Worm (Caenorhabditis elegans): ENCODE measurements around the gene fbxb-84.

The fbxb-84 gene

DNA sequence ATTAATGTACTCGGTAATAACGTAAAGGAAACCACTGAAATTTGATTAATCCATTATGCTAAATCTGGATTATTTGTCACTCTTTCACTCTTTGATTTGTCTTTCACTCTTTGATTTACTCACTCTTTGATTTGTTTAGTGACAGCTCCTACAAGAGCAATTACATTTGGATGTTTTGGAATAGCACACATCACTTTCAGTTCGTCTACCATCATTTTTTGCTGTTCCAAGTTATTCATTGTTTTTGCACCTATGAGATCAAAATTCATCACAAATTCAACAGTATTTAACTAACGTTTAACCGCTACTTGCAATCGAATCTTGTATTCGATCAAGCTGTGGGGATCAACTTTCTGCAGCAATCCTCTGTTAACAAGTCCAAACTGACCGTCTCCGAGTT is 2.9 kb upstream of the fbxb-84 start:
- TF ChIP-seq ceh-83 (GFP tag; optimal IDR thresholded peaks at IDR 0.05), result no peak
- TF ChIP-seq unc-120 (tag; optimal IDR thresholded peaks at IDR 0.05; ENCODE audit: poor library complexity, severe bottlenecking), result no peak
- TF ChIP-seq lin-32 (GFP tag; optimal IDR thresholded peaks at IDR 0.05), result no peak
- TF ChIP-seq elt-3 (tag; optimal IDR thresholded peaks at IDR 0.05), result no peak
- TF ChIP-seq nhr-28 (tag; optimal IDR thresholded peaks at IDR 0.05), result no peak
- TF ChIP-seq ceh-43 (GFP tag; optimal IDR thresholded peaks at IDR 0.05), result no peak
- no peak for TF ChIP-seq lin-13 (tag; optimal IDR thresholded peaks at IDR 0.05)
- TF ChIP-seq mab-5 (tag; optimal IDR thresholded peaks at IDR 0.05), result no peak
- no peak for TF ChIP-seq cnd-1 (tag; optimal IDR thresholded peaks at IDR 0.05)
- TF ChIP-seq nhr-76 (tag; optimal IDR thresholded peaks at IDR 0.05), result no peak
- no peak for TF ChIP-seq unc-39 (tag; optimal IDR thresholded peaks at IDR 0.05)
- TF ChIP-seq sem-2 (GFP tag; optimal IDR thresholded peaks at IDR 0.05), result no peak
- TF ChIP-seq nhr-237 (tag; optimal IDR thresholded peaks at IDR 0.05), result no peak
- no peak for TF ChIP-seq pha-4 (tag; optimal IDR thresholded peaks at IDR 0.05)
- TF ChIP-seq ham-2 (GFP tag; optimal IDR thresholded peaks at IDR 0.05), result no peak

- no peak for TF ChIP-seq lin-32 (GFP tag; optimal IDR thresholded peaks at IDR 0.05)
- TF ChIP-seq elt-1 (tag; optimal IDR thresholded peaks at IDR 0.05; ENCODE audit: borderline replicate concordance, insufficient read depth), result no peak
Observed at ce11 chrIII:147570-148076, 1.4 kb upstream of the fbxb-84 start, which contains the start of gene sqst-5. sqst-5 (minus strand) TSS chrIII:147620.

- TF ChIP-seq bed-3 (GFP tag; optimal IDR thresholded peaks at IDR 0.05), result no peak
- TF ChIP-seq sem-2 (GFP tag; optimal IDR thresholded peaks at IDR 0.05), result no peak
- no peak for TF ChIP-seq snpc-4 (tag; optimal IDR thresholded peaks at IDR 0.05)
- no peak for TF ChIP-seq lsy-2 (tag; optimal IDR thresholded peaks at IDR 0.05)
- TF ChIP-seq nhr-76 (tag; optimal IDR thresholded peaks at IDR 0.05), result no peak
- no peak for TF ChIP-seq unc-62 (GFP tag; optimal IDR thresholded peaks at IDR 0.05)
- no peak for TF ChIP-seq hlh-1 (tag; optimal IDR thresholded peaks at IDR 0.05)
- TF ChIP-seq tbx-8 (GFP tag; optimal IDR thresholded peaks at IDR 0.05), result no peak
- no peak for TF ChIP-seq mab-5 (tag; optimal IDR thresholded peaks at IDR 0.05)
Observed at ce11 chrIII:145078-145477, 1.2 kb downstream of the fbxb-84 start, which contains the start of the genes T17A3.12 and fbxb-83. T17A3.12 (minus strand) TSS chrIII:145178. fbxb-83 (minus strand) TSS chrIII:145211.

DNA sequence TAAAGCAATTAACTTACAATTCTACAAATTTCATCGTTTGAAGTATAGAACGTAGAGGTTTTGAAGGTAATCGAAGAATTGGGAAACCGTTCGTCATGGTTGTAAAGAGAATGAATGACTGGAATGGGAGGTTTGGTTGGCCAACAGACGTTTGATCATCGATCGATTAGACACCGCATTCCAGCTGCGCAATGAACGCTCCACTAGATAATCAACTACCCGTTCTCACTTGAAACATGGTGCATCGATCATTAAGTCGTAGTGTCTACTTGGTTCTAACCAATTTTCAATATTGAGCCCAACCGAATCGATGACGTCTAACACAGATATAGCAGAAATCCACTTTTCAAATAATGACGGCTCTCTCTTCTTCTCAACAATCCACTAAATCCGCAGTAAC is 3.1 kb downstream of the fbxb-84 start, which contains the start of gene fbxb-82:
Gene fbxb-82 (minus strand): TSS at position 101 of the 400 bp plus-strand sequence.
- TF ChIP-seq ztf-11 (tag; optimal IDR thresholded peaks at IDR 0.05), result no peak
- no peak for TF ChIP-seq unc-120 (tag; optimal IDR thresholded peaks at IDR 0.05; ENCODE audit: poor library complexity, severe bottlenecking)
- TF ChIP-seq nhr-12 (tag; optimal IDR thresholded peaks at IDR 0.05), result no peak
- no peak for TF ChIP-seq unc-39 (tag; optimal IDR thresholded peaks at IDR 0.05)
- TF ChIP-seq mep-1 (tag; optimal IDR thresholded peaks at IDR 0.05), result no peak

DNA sequence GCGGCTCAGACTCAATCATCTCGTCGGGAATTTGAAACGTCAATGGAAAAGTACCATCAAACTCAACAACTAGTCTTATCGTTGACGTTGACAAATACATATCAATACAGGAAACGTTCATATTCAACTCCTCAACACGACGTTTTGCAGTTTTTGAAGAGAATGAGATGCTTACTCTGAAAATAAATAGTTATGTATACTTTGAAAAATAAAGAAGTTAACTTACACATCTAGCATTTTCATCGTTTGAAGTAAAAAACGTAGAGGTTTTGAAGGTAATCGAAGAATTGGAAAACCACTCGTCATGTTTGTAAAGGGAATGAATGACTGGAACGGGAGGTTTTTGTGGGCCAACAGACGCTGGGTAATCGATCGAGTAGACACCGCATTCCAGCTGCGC is 5.4 kb downstream of the fbxb-84 start, which contains the start of gene fbxb-81:
Gene fbxb-81 (minus strand): TSS at position 314 of the 400 bp plus-strand sequence.
- no peak for TF ChIP-seq sptf-1 (tag; optimal IDR thresholded peaks at IDR 0.05)
- no peak for TF ChIP-seq pha-4 (tag; optimal IDR thresholded peaks at IDR 0.05)
- no peak for TF ChIP-seq nhr-2 (tag; optimal IDR thresholded peaks at IDR 0.05)
- no peak for TF ChIP-seq lin-13 (tag; optimal IDR thresholded peaks at IDR 0.05)
- no peak for TF ChIP-seq drap-1 (GFP tag; optimal IDR thresholded peaks at IDR 0.05)
- no peak for TF ChIP-seq ceh-83 (GFP tag; optimal IDR thresholded peaks at IDR 0.05)
- TF ChIP-seq mab-5 (tag; optimal IDR thresholded peaks at IDR 0.05), result no peak
- no peak for TF ChIP-seq bed-3 (GFP tag; optimal IDR thresholded peaks at IDR 0.05)
- TF ChIP-seq blmp-1 (tag; optimal IDR thresholded peaks at IDR 0.05), result no peak

- no peak for TF ChIP-seq drap-1 (GFP tag; optimal IDR thresholded peaks at IDR 0.05)
- no peak for TF ChIP-seq bed-3 (GFP tag; optimal IDR thresholded peaks at IDR 0.05)
- no peak for TF ChIP-seq nhr-2 (tag; optimal IDR thresholded peaks at IDR 0.05)
- no peak for TF ChIP-seq nhr-76 (tag; optimal IDR thresholded peaks at IDR 0.05)
- TF ChIP-seq ztf-11 (tag; optimal IDR thresholded peaks at IDR 0.05), result no peak
- no peak for TF ChIP-seq sptf-1 (tag; optimal IDR thresholded peaks at IDR 0.05)
- no peak for TF ChIP-seq lin-13 (tag; optimal IDR thresholded peaks at IDR 0.05)
- no peak for TF ChIP-seq lsy-2 (tag; optimal IDR thresholded peaks at IDR 0.05)
- no peak for TF ChIP-seq lin-32 (GFP tag; optimal IDR thresholded peaks at IDR 0.05)
- TF ChIP-seq unc-39 (tag; optimal IDR thresholded peaks at IDR 0.05), result no peak
- no peak for TF ChIP-seq tbx-8 (GFP tag; optimal IDR thresholded peaks at IDR 0.05)
- no peak for TF ChIP-seq elt-1 (tag; optimal IDR thresholded peaks at IDR 0.05; ENCODE audit: borderline replicate concordance, insufficient read depth)
- TF ChIP-seq ces-1 (GFP tag; optimal IDR thresholded peaks at IDR 0.05), result no peak
- no peak for TF ChIP-seq unc-62 (GFP tag; optimal IDR thresholded peaks at IDR 0.05)
Observed at ce11 chrIII:134194-134593, 12.1 kb downstream of the fbxb-84 start, which contains the start of gene pals-25. pals-25 (plus strand) TSS chrIII:134494.
